Worm (Caenorhabditis elegans) whole organism, L1 larva: Measurements from ENCODE around the gene K12H6.2.
"Not testable (repeated sequence)": the region's sequence is repeated elsewhere in the genome, so short reads cannot be mapped to it uniquely, and the experiment has no call there.

Experiments used
- C04F5.9 ChIP-seq: sonication (generic microtip); optimal IDR thresholded peaks from 2 replicates; lab custom pipeline; 2016; ENCODE audit warnings: missing genetic modification characterization, missing compliant biosample characterization
- C16A3.4 ChIP-seq: fragments of 150-350 bp; optimal IDR thresholded peaks from 2 replicates; lab custom pipeline; 2014; ENCODE audit warnings: missing biosample characterization, missing genetic modification characterization
- C34B4.2 ChIP-seq: sonication (generic microtip); optimal IDR thresholded peaks from 2 replicates; lab custom pipeline; 2017; ENCODE audit warnings: mild to moderate bottlenecking, missing genetic modification characterization, missing compliant biosample characterization
- aly-2 ChIP-seq: fragments of 150-350 bp; optimal IDR thresholded peaks from 2 replicates; lab custom pipeline; 2014; ENCODE audit warnings: missing biosample characterization, missing genetic modification characterization
- ama-1 ChIP-seq: fragments of 150-350 bp; optimal IDR thresholded peaks from 2 replicates; lab custom pipeline; 2014
- ceh-8 ChIP-seq: fragments of 200-800 bp; sonication (Bioruptor generic); optimal IDR thresholded peaks from 2 replicates; lab custom pipeline; 2018; ENCODE audit warnings: mild to moderate bottlenecking, missing genetic modification characterization, moderate library complexity, missing compliant biosample characterization
- ceh-82 ChIP-seq, 3 experiments: fragments of 150-350 bp in 1 of 3; sonication (generic microtip) in 2 of 3; optimal IDR thresholded peaks; 2 replicates each; lab custom pipeline; 2014 to 2017; ENCODE audit warnings: missing biosample characterization in 3 of 3, missing genetic modification characterization in 3 of 3
- ceh-88 ChIP-seq: fragments of 200-800 bp; sonication (Bioruptor generic); IDR thresholded peaks from 2 replicates; pipeline ENCODE4 v1.3.6; 2022; ENCODE audit warnings: missing genetic modification characterization, missing compliant biosample characterization
- ceh-90 ChIP-seq: sonication (generic microtip); optimal IDR thresholded peaks from 2 replicates; lab custom pipeline; 2016; ENCODE audit warnings: missing genetic modification characterization, missing compliant biosample characterization
- elt-3 ChIP-seq, 6 experiments: fragments of 150-350 bp in 1 of 6; sonication (generic microtip); optimal IDR thresholded peaks; 2 replicates each; lab custom pipeline; 2017 to 2018; ENCODE audit warnings: missing biosample characterization in 6 of 6, missing genetic modification characterization in 6 of 6, inconsistent platforms in 1 of 6
- ets-5 ChIP-seq: fragments of 200-800 bp; sonication (Bioruptor generic); IDR thresholded peaks from 2 replicates; pipeline ENCODE4 v1.3.6; 2022; ENCODE audit warnings: missing genetic modification characterization, missing compliant biosample characterization
- fkh-10 ChIP-seq: sonication (generic microtip); optimal IDR thresholded peaks from 2 replicates; lab custom pipeline; 2017; ENCODE audit warnings: missing biosample characterization, missing genetic modification reagents, missing genetic modification characterization
- grh-1 ChIP-seq: fragments of 200-800 bp; sonication (Bioruptor generic); IDR thresholded peaks from 2 replicates; pipeline ENCODE4 v1.3.6; 2022; ENCODE audit warnings: missing genetic modification reagents, missing genetic modification characterization, missing compliant biosample characterization
- hlh-17 ChIP-seq: fragments of 200-800 bp; sonication (Bioruptor generic); optimal IDR thresholded peaks from 2 replicates; lab custom pipeline; 2018; ENCODE audit warnings: missing genetic modification characterization, mild to moderate bottlenecking, missing compliant biosample characterization, moderate library complexity, borderline replicate concordance
- hlh-4 ChIP-seq: sonication (generic microtip); optimal IDR thresholded peaks from 2 replicates; lab custom pipeline; 2016; ENCODE audit warnings: mild to moderate bottlenecking, missing genetic modification characterization, missing compliant biosample characterization
- isw-1 ChIP-seq: fragments of 200-800 bp; sonication (Bioruptor generic); IDR thresholded peaks from 2 replicates; pipeline ENCODE4 v1.3.6; 2022; ENCODE audit warnings: missing genetic modification characterization, missing compliant biosample characterization
- jun-1 ChIP-seq: fragments of 150-350 bp; optimal IDR thresholded peaks from 2 replicates; lab custom pipeline; 2014; ENCODE audit warnings: missing biosample characterization, missing genetic modification reagents, missing genetic modification characterization
- lin-15B ChIP-seq: fragments of 150-350 bp; sonication (generic microtip); optimal IDR thresholded peaks from 3 replicates; lab custom pipeline; 2014; ENCODE audit warnings: missing biosample characterization, missing genetic modification characterization
- lir-3 ChIP-seq: sonication (generic microtip); optimal IDR thresholded peaks from 2 replicates; lab custom pipeline; 2016; ENCODE audit warnings: mild to moderate bottlenecking, missing genetic modification characterization, moderate library complexity, missing compliant biosample characterization; ENCODE audit not compliant: poor library complexity
- mep-1 ChIP-seq: fragments of 150-350 bp; optimal IDR thresholded peaks from 2 replicates; lab custom pipeline; 2014; ENCODE audit warnings: missing biosample characterization, missing genetic modification characterization
- nhr-11 ChIP-seq: fragments of 150-350 bp; optimal IDR thresholded peaks from 2 replicates; lab custom pipeline; 2014; ENCODE audit warnings: missing biosample characterization, missing genetic modification characterization
- nhr-19 ChIP-seq: fragments of 200-800 bp; sonication (Bioruptor generic); conservative IDR thresholded peaks from 2 replicates; pipeline ENCODE4 v1.3.6; 2022; ENCODE audit warnings: missing genetic modification characterization, missing compliant biosample characterization
- nhr-77 ChIP-seq: fragments of 150-350 bp; optimal IDR thresholded peaks from 2 replicates; lab custom pipeline; 2014; ENCODE audit warnings: missing biosample characterization, missing genetic modification characterization
- pag-3 ChIP-seq: sonication (generic microtip); optimal IDR thresholded peaks from 2 replicates; lab custom pipeline; 2017; ENCODE audit warnings: missing genetic modification characterization, mild to moderate bottlenecking, missing compliant biosample characterization, antibody characterized with exemption, borderline replicate concordance; ENCODE audit not compliant: insufficient read depth
- pqm-1 ChIP-seq: sonication (generic microtip); optimal IDR thresholded peaks from 3 replicates; lab custom pipeline; 2017; ENCODE audit warnings: missing biosample characterization, missing genetic modification characterization
- rnt-1 ChIP-seq: sonication (generic microtip); optimal IDR thresholded peaks from 2 replicates; lab custom pipeline; 2016; ENCODE audit warnings: mild to moderate bottlenecking, missing genetic modification characterization, moderate library complexity, missing compliant biosample characterization
- sox-4 ChIP-seq: sonication (generic microtip); optimal IDR thresholded peaks from 2 replicates; lab custom pipeline; 2016; ENCODE audit warnings: missing genetic modification characterization, missing compliant biosample characterization
- unc-130 ChIP-seq: fragments of 150-350 bp; optimal IDR thresholded peaks from 2 replicates; lab custom pipeline; 2017; ENCODE audit warnings: missing biosample characterization, missing genetic modification characterization, inconsistent platforms
- unc-30 ChIP-seq: sonication (generic microtip); optimal IDR thresholded peaks from 2 replicates; lab custom pipeline; 2017; ENCODE audit warnings: missing biosample characterization, missing genetic modification characterization
- unc-62 ChIP-seq: fragments of 150-350 bp; optimal IDR thresholded peaks from 2 replicates; lab custom pipeline; 2014; ENCODE audit warnings: missing biosample characterization, missing genetic modification reagents, missing genetic modification characterization
- xbp-1 ChIP-seq: sonication (generic microtip); optimal IDR thresholded peaks from 2 replicates; lab custom pipeline; 2016; ENCODE audit warnings: missing genetic modification characterization, missing compliant biosample characterization
- zip-4 ChIP-seq: fragments of 200-800 bp; sonication (Bioruptor generic); optimal IDR thresholded peaks from 2 replicates; lab custom pipeline; 2018; ENCODE audit warnings: mild to moderate bottlenecking, missing genetic modification characterization, moderate library complexity, missing compliant biosample characterization
- ztf-11 ChIP-seq, 2 experiments: sonication (generic microtip); optimal IDR thresholded peaks; 2 replicates each; lab custom pipeline; 2016 to 2017; ENCODE audit warnings: missing genetic modification characterization in 2 of 2, missing biosample characterization in 1 of 2, missing compliant biosample characterization in 1 of 2

Gene K12H6.2

ce11 chrII:2852493-2852892 is 37.1 kb upstream of the K12H6.2 start, which contains the start of gene ptc-3:
Gene ptc-3, minus strand, starts transcription at chrII:2852593.
- TF ChIP-seq nhr-19, result no peak
- no peak for TF ChIP-seq C16A3.4 (tag; lab: Kevin White, UChicago)
- TF ChIP-seq ceh-90 (tag; lab: Kevin White, UChicago), result no peak
- no peak for TF ChIP-seq ceh-82 (tag; optimal IDR thresholded peaks at IDR 0.05; lab: Kevin White, UChicago)
- TF ChIP-seq C04F5.9 (tag; lab: Kevin White, UChicago), result no peak

ce11 chrII:2846552-2846951 is 31.2 kb upstream of the K12H6.2 start:
- TF ChIP-seq pag-3 (no peak), zip-4 (no peak)
- TF ChIP-seq, all 84 proteins: peak for 0

- TF ChIP-seq zip-4, result no peak
- no peak for TF ChIP-seq ets-5
- TF ChIP-seq ceh-88 (GFP tag; lab: Robert Waterston, UW), result no peak
- no peak for TF ChIP-seq hlh-4
- TF ChIP-seq ama-1, result no peak
- no peak for TF ChIP-seq nhr-77 (tag; lab: Kevin White, UChicago)
- no peak for TF ChIP-seq nhr-11 (tag; lab: Kevin White, UChicago)
- no peak for TF ChIP-seq mep-1 (tag; lab: Kevin White, UChicago)
- TF ChIP-seq xbp-1 (tag; lab: Kevin White, UChicago), result no peak
These were observed 30.3 kb upstream of the K12H6.2 start for ce11 chrII:2845674-2846073.

ce11 chrII:2843088-2843487 is 27.7 kb upstream of the K12H6.2 start, which contains the start of gene Y110A2AL.7:
Gene Y110A2AL.7, minus strand, starts transcription at chrII:2843188.
- no peak for TF ChIP-seq fkh-10 (GFP tag; lab: Kevin White, UChicago)

ce11 chrII:2841529-2841928 is 26.2 kb upstream of the K12H6.2 start, which contains the start of gene Y110A2AL.6:
Gene Y110A2AL.6, minus strand, starts transcription at chrII:2841629.
- TF ChIP-seq nhr-77 (tag; lab: Kevin White, UChicago) (no peak), elt-3 (tag; optimal IDR thresholded peaks at IDR 0.05; lab: Kevin White, UChicago) (no peak), C16A3.4 (tag; lab: Kevin White, UChicago) (no peak), C34B4.2 (tag; lab: Kevin White, UChicago) (no peak)

- not testable (repeated sequence) for TF ChIP-seq ceh-8; pqm-1 (tag; lab: Kevin White, UChicago); unc-30
These were observed 23.7 kb upstream of the K12H6.2 start, which contains the start of gene Y110A2AL.4 for ce11 chrII:2839004-2839403. Gene Y110A2AL.4, plus strand, starts transcription at chrII:2839304.

- TF ChIP-seq aly-2 (tag; lab: Kevin White, UChicago) (no peak), grh-1 (GFP tag; lab: Robert Waterston, UW) (no peak), jun-1 (tag; lab: Kevin White, UChicago) (no peak), lir-3 (no peak), unc-130 (tag; lab: Kevin White, UChicago) (no peak), sox-4 (no peak), lin-15B (no peak), ceh-8 (no peak), ztf-11 (tag; optimal IDR thresholded peaks at IDR 0.05; lab: Kevin White, UChicago) (no peak), unc-62 (GFP tag; lab: Kevin White, UChicago) (no peak), hlh-17 (GFP tag; lab: Kevin White, UChicago) (no peak), ceh-88 (GFP tag; lab: Robert Waterston, UW) (no peak), isw-1 (GFP tag; lab: Robert Waterston, UW) (no peak), rnt-1 (no peak), ets-5 (no peak), zip-4 (no peak)
These were observed 21.5 kb upstream of the K12H6.2 start, which contains the start of gene K12H6.7 for ce11 chrII:2836853-2837252. Gene K12H6.7, minus strand, starts transcription at chrII:2836953.
